Worm (Caenorhabditis elegans) whole organism, midembryonic: ENCODE results near the gene sid-2.
A peak's percentile ranks its signal among the peaks of the same experiment; 100 is the strongest.

ENCODE experiments used
- med-1 ChIP-seq: sonication (generic microtip); optimal IDR thresholded peaks from 2 replicates; lab custom pipeline; 2017; ENCODE audit warnings: missing genetic modification characterization, mild to moderate bottlenecking, missing compliant biosample characterization, antibody characterized with exemption, missing genetic modification reagents; ENCODE audit not compliant: insufficient read depth
- ztf-23 ChIP-seq: fragments of 200-800 bp; sonication (Bioruptor generic); IDR thresholded peaks from 2 replicates; pipeline ENCODE4 v1.3.6; 2022; ENCODE audit warnings: missing genetic modification reagents, missing genetic modification characterization, missing compliant biosample characterization

DNA sequence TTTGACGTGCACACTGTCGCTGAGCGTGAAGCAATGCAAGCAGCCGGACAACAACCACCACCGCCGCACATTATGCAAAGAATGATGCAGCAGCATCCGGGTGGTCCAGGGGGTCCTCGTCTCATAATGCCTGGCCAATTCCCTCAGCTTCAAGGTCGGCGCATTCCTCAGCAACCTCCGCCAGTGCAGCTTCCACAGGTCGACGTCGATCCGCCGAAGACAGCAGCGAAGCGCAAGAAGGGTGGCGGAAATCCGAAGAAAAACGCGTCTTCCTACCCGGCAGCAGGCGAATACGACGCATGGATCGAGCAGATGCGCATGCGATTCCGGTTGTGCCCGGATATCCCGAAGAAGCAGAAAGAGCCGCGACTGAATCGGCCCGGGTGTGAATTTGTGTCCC is 27.8 kb upstream of the sid-2 start:
- TF ChIP-seq ztf-23 (GFP tag; lab: Robert Waterston, UW) (0 out of 2 replicates have a peak, but pooled peaks have one; percentile 43), med-1 (GFP tag; lab: Kevin White, UChicago) (no peak)
